Fruit fly (Drosophila melanogaster) whole organism, pupa: ENCODE results near the gene CG1394.
A peak's percentile ranks its signal among the peaks of the same experiment; 100 is the strongest.

Experiments
- CG10348 ChIP-seq: fragments of 200-800 bp; sonication (Bioruptor generic); IDR thresholded peaks from 2 replicates; pipeline ENCODE4 v1.3.6; 2022; ENCODE audit warnings: missing biosample characterization, missing genetic modification characterization
- CG12605 ChIP-seq: fragments of 200-800 bp; sonication (Bioruptor generic); IDR thresholded peaks from 2 replicates; pipeline ENCODE4 v1.3.6; 2022; ENCODE audit warnings: missing biosample characterization, missing genetic modification characterization
- CG13204 ChIP-seq: fragments of 200-800 bp; sonication (Bioruptor generic); optimal IDR thresholded peaks from 2 replicates; lab custom pipeline; 2018; ENCODE audit warnings: missing biosample characterization, mild to moderate bottlenecking, missing genetic modification characterization, moderate library complexity
- CG14655 ChIP-seq: fragments of 200-800 bp; sonication (Bioruptor generic); optimal IDR thresholded peaks from 3 replicates; lab custom pipeline; 2017; ENCODE audit warnings: mild to moderate bottlenecking, missing biosample characterization, missing genetic modification reagents, missing genetic modification characterization
- CG15710 ChIP-seq: fragments of 200-800 bp; sonication (Bioruptor generic); optimal IDR thresholded peaks from 2 replicates; lab custom pipeline; 2018; ENCODE audit warnings: missing biosample characterization, mild to moderate bottlenecking, missing genetic modification characterization, moderate library complexity
- CG17806 ChIP-seq: fragments of 200-800 bp; sonication (Bioruptor generic); optimal IDR thresholded peaks from 2 replicates; lab custom pipeline; 2018; ENCODE audit warnings: missing biosample characterization, mild to moderate bottlenecking, missing genetic modification characterization, moderate library complexity
- CG32121 ChIP-seq: fragments of 200-800 bp; sonication (Bioruptor generic); IDR thresholded peaks from 2 replicates; pipeline ENCODE4 v1.3.6; 2022; ENCODE audit warnings: missing biosample characterization, missing genetic modification characterization
- CG34367 ChIP-seq: fragments of 200-800 bp; sonication (Bioruptor generic); optimal IDR thresholded peaks from 2 replicates; lab custom pipeline; 2018; ENCODE audit warnings: missing biosample characterization, mild to moderate bottlenecking, missing genetic modification characterization
- CG4496 ChIP-seq: fragments of 200-800 bp; sonication (Bioruptor generic); IDR thresholded peaks from 3 replicates; pipeline ENCODE4 v1.3.6; 2022; ENCODE audit warnings: missing biosample characterization, missing genetic modification characterization
- CG8159 ChIP-seq: fragments of 200-800 bp; sonication (Bioruptor generic); optimal IDR thresholded peaks from 3 replicates; lab custom pipeline; 2018; ENCODE audit warnings: missing biosample characterization, mild to moderate bottlenecking, missing genetic modification characterization, moderate library complexity
- CG8301 ChIP-seq: fragments of 200-800 bp; sonication (Bioruptor generic); optimal IDR thresholded peaks from 2 replicates; lab custom pipeline; 2018; ENCODE audit warnings: missing biosample characterization, mild to moderate bottlenecking, missing genetic modification characterization
- CG9948 ChIP-seq: fragments of 200-800 bp; sonication (Bioruptor generic); optimal IDR thresholded peaks from 2 replicates; lab custom pipeline; 2018; ENCODE audit warnings: missing biosample characterization, mild to moderate bottlenecking, missing genetic modification characterization, moderate library complexity
- D1 ChIP-seq: fragments of 200-800 bp; sonication (Bioruptor generic); optimal IDR thresholded peaks from 2 replicates; lab custom pipeline; 2018; ENCODE audit warnings: missing biosample characterization, mild to moderate bottlenecking, missing genetic modification characterization, moderate library complexity
- EcR ChIP-seq: fragments of 200-800 bp; sonication (Bioruptor generic); optimal IDR thresholded peaks from 3 replicates; lab custom pipeline; 2019; ENCODE audit warnings: missing biosample characterization, missing genetic modification characterization, mild to moderate bottlenecking, moderate library complexity, missing genetic modification reagents
- Ets98B ChIP-seq: fragments of 200-800 bp; sonication (Bioruptor generic); IDR thresholded peaks from 2 replicates; pipeline ENCODE4 v1.3.6; 2022; ENCODE audit warnings: missing biosample characterization, missing genetic modification characterization
- Pif1A ChIP-seq: fragments of 200-800 bp; sonication (Bioruptor generic); optimal IDR thresholded peaks from 3 replicates; lab custom pipeline; 2016; ENCODE audit warnings: missing biosample characterization, missing genetic modification characterization
- Pif1B ChIP-seq: fragments of 200-800 bp; sonication (Bioruptor generic); optimal IDR thresholded peaks from 3 replicates; lab custom pipeline; 2016; ENCODE audit warnings: missing biosample characterization, missing genetic modification characterization
- Snoo ChIP-seq: fragments of 200-800 bp; sonication (Bioruptor generic); optimal IDR thresholded peaks from 3 replicates; lab custom pipeline; 2017; ENCODE audit warnings: missing biosample characterization, mild to moderate bottlenecking, missing genetic modification characterization, inconsistent platforms
- fd96Ca ChIP-seq: fragments of 200-800 bp; sonication (Bioruptor generic); IDR thresholded peaks from 3 replicates; pipeline ENCODE4 v1.3.6; 2022; ENCODE audit warnings: missing biosample characterization, missing genetic modification characterization
- gl ChIP-seq: fragments of 200-800 bp; sonication (Bioruptor generic); optimal IDR thresholded peaks from 2 replicates; lab custom pipeline; 2018; ENCODE audit warnings: missing biosample characterization, mild to moderate bottlenecking, missing genetic modification characterization
- rn ChIP-seq: fragments of 200-800 bp; sonication (Bioruptor generic); IDR thresholded peaks from 2 replicates; pipeline ENCODE4 v1.3.6; 2022; ENCODE audit warnings: missing biosample characterization, missing genetic modification characterization

The CG1394 gene

dm6 chrX:11143820-11144219 is 26.7 kb downstream of the CG1394 start, which contains the start of gene CG15201:
Gene CG15201 (plus strand): TSS chrX:11144120.
- TF ChIP-seq D1, result no peak

dm6 chrX:11141785-11142591 is 28.5 kb downstream of the CG1394 start, which contains the start of the genes CG15199 and CG15202:
Gene CG15199 (minus strand): TSS chrX:11141835.
Gene CG15202 (plus strand): TSS chrX:11142541.
- peak; percentile 53 for TF ChIP-seq Snoo (tag; lab: Kevin White, UChicago)
- TF ChIP-seq fd96Ca (GFP tag; lab: Robert Waterston, UW), result no peak

dm6 chrX:11140163-11140562 is 30.3 kb downstream of the CG1394 start, which contains the start of gene ssp7:
Gene ssp7 (minus strand): TSS chrX:11140263.
- TF ChIP-seq CG9948 (tag; lab: Kevin White, UChicago) (no peak), CG15710 (tag; lab: Kevin White, UChicago) (no peak), Snoo (tag; lab: Kevin White, UChicago) (no peak), D1 (no peak), fd96Ca (GFP tag; lab: Robert Waterston, UW) (no peak), Ets98B (GFP tag; lab: Robert Waterston, UW) (no peak), CG10348 (GFP tag; lab: Robert Waterston, UW) (no peak)
- TF ChIP-seq, all 21 proteins: peak for 0

dm6 chrX:11137566-11138186 is 32.8 kb downstream of the CG1394 start, which contains the start of gene CDK2AP1:
Gene CDK2AP1 (plus strand): TSS chrX:11137859.
- TF ChIP-seq rn (GFP tag; lab: Robert Waterston, UW) (no peak), CG9948 (tag; lab: Kevin White, UChicago) (no peak), CG13204 (no peak), Ets98B (GFP tag; lab: Robert Waterston, UW) (no peak; the same call in 1 of the 2 replicates), CG34367 (tag; lab: Kevin White, UChicago) (no peak), CG10348 (GFP tag; lab: Robert Waterston, UW) (no peak), CG17806 (tag; lab: Kevin White, UChicago) (peak; percentile 1), Snoo (tag; lab: Kevin White, UChicago) (no peak), Pif1A (GFP tag; lab: Kevin White, UChicago) (no peak), gl (no peak), D1 (no peak), CG15710 (tag; lab: Kevin White, UChicago) (no peak), CG4496 (peak; percentile 37; the same call in 1 of the 3 replicates), CG32121 (GFP tag; lab: Robert Waterston, UW) (0 out of 2 replicates have a peak, but pooled peaks have one; percentile 15), CG14655 (GFP tag; lab: Kevin White, UChicago) (no peak), CG8159 (tag; lab: Kevin White, UChicago) (peak; percentile 0), fd96Ca (GFP tag; lab: Robert Waterston, UW) (0 out of 3 replicates have a peak, but pooled peaks have one; percentile 25), EcR (GFP tag; lab: Kevin White, UChicago) (no peak), CG12605 (GFP tag; lab: Robert Waterston, UW) (no peak), Pif1B (GFP tag; lab: Kevin White, UChicago) (no peak), CG8301 (tag; lab: Kevin White, UChicago) (no peak)

dm6 chrX:11136587-11137512 is 33.6 kb downstream of the CG1394 start, which contains the start of gene Klp10A:
Gene Klp10A (minus strand): TSS chrX:11137118.
- no peak for TF ChIP-seq rn (GFP tag; lab: Robert Waterston, UW)
- TF ChIP-seq CG15710 (tag; lab: Kevin White, UChicago), result peak; percentile 22

dm6 chrX:11135840-11136586 is 34.5 kb downstream of the CG1394 start:
- TF ChIP-seq EcR (GFP tag; lab: Kevin White, UChicago), result peak; percentile 15
- TF ChIP-seq Snoo (tag; lab: Kevin White, UChicago), result no peak
- TF ChIP-seq, all 21 proteins: peak for 1
